Fruit fly (Drosophila melanogaster): ENCODE data around the gene chb.

chb gene

DNA sequence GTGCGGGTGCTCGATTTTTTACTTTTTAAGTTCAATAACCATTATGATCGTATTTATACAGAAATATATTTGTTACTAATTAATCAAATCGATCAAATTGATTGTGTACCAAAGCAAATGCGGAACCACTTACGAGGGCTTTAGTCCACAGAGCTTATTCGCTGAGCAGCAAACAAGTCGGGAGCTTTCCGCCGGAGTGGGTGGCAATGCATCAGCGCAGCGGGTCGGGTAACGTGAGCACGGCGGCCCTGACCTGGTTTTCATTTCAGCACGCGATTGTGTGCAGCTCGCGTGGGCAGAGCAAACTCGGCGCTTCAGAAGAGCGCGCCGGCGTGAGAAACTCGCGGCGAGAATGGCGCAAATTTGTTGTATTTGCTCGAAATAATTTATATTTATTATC lies 46.5 kb downstream of the chb start:
- TF ChIP-seq CG17801 (GFP tag; optimal IDR thresholded peaks at IDR 0.05; ENCODE audit: partially characterized antibody) = no peak

DNA sequence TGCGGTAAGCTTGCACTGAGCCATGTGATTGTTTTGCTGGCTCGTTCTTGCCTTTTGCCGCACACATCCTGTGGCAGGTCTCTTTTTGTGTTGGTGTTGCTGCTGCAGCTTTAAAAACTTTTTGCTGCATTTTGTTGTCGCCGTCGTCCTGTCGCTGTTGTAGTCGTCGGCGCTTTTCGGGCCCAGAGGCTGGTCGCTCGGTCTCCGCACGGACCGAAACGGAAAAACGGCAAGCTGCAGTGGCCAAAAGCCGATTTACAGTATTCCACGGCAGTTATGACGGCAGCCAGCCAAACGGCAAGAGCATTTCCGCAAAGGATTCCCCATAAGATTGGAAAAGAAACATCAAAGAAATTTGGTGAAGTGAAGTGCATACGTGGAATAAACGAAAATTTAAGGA lies 47.4 kb downstream of the chb start, which contains the start of gene CG43219:
CG43219 (plus strand) TSS at position 301 of the 400 bp plus-strand sequence.
- no peak for TF ChIP-seq CG17801 (GFP tag; optimal IDR thresholded peaks at IDR 0.05; ENCODE audit: partially characterized antibody)

DNA sequence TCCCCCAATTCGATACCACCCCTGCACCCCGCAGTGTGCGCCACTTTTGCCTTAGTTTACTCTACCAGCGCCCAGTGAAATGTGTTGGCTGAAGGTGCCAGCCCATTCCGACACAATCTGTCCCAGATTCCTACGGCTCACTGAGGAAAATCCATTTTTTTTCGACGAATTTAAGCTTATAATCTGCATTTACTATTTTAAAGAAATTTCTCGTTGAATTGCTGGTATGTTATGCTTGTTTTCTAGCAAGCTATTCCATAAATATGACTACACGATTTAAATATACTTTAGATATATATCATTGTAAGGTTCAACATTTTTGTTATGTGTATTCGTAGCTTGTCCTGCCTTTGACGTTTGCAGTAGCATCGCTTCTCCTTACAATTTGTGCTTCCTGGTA lies 50.6 kb downstream of the chb start:
- no peak for TF ChIP-seq CG17801 (GFP tag; optimal IDR thresholded peaks at IDR 0.05; ENCODE audit: partially characterized antibody)

- TF ChIP-seq CG17801 (GFP tag; optimal IDR thresholded peaks at IDR 0.05; ENCODE audit: partially characterized antibody) = no peak
Measured at dm6 chr3L:21224274-21224673, 51.6 kb downstream of the chb start.

DNA sequence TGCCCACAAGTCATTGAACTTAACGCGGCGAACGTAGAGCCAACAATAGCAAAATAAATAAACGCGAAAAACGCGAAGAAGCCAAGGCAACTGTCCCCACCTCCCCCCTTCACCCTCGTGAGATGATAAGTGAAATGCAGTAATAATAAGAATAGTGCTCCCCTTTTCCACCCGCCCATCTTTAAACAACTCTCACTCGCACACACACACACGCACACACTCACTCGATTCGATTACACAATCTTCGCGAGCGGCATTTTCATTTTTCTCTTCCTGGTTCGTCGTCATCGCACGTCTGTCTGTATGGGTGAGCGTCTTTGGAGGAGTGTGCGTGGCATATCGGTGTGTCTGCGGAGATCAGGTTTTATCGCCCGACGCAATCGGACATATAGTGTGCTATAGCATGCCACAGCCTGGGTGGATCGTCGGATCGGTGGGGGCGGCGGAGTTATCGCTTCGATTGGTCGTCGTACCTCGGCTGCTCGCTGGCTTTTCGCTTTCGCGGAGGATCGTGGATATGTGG lies 52.1 kb downstream of the chb start:
- TF ChIP-seq CG17801 (GFP tag; optimal IDR thresholded peaks at IDR 0.05; ENCODE audit: partially characterized antibody) = no peak

DNA sequence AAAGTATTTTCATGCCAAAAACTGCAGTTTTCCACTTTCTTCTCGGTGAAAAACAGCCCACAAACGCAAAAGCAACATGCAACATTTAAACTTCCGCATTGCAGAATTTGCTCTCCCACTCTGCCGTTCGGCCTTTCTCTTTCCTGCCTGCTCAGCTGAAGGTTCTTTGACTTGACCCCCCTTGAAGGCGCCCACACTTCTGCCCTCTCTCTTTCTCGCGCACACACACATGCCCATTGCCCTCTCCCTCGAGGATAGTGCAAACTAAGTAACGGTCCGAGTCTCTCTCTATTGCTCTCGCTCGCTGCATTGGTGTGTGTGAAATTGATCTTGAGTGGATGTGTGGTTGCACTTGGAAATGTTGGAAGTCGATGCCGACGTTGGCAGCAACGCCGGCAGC lies 53.0 kb downstream of the chb start:
- no peak for TF ChIP-seq CG17801 (GFP tag; optimal IDR thresholded peaks at IDR 0.05; ENCODE audit: partially characterized antibody)

dm6 chr3L:21226309-21226708 lies 53.7 kb downstream of the chb start, which contains the start of gene Eip78C:
Eip78C (plus strand) TSS chr3L:21226609.
- no peak for TF ChIP-seq CG17801 (GFP tag; optimal IDR thresholded peaks at IDR 0.05; ENCODE audit: partially characterized antibody)

DNA sequence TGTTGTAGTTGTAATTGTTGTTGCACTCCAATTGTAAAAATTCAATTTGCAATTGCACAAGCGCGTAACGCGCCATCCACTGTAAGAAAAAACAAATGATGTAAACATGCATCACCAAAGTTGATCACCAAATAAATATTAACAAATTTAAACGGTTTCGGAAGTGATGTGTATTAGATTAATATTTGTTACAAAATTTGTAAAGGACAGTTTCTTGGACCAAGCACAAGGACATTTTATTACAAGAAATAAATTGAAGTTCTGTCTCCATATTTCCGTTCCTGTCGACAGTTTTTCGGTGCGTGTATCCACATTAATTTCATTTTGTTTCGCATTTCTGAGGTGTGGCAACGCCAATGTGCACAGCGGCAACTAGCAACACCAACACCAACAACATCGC lies 57.1 kb downstream of the chb start:
- TF ChIP-seq CG17801 (GFP tag; optimal IDR thresholded peaks at IDR 0.05; ENCODE audit: partially characterized antibody) = no peak

DNA sequence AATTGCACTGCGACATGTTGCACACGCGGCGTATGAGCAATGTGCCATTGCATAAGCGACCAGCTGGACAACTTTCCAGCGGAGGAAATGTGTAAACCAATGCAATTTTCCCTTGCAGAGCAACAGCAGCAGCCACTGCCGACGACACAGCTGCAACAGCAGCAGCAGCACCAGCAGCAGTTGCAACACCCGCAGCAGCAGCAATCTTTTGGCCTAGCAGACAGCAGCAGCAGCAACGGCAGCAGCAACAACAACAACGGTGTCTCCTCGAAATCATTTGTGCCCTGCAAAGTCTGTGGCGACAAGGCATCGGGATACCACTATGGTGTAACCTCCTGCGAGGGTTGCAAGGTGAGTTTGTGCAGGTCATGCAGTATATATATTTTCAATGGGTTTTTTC lies 58.1 kb downstream of the chb start:
- no peak for TF ChIP-seq CG17801 (GFP tag; optimal IDR thresholded peaks at IDR 0.05; ENCODE audit: partially characterized antibody)
